Fruit fly (Drosophila melanogaster): ENCODE measurements around the gene CG33673.

The CG33673 gene

dm6 chr2L:1973957-1974356, 27.4 kb upstream of the CG33673 start, which contains the start of gene Der-1 (continued):
- no peak for TF ChIP-seq CG11695 (GFP tag; IDR thresholded peaks at IDR 0.05)
- TF ChIP-seq sima (GFP tag; optimal IDR thresholded peaks at IDR 0.05), result no peak
- TF ChIP-seq CG15696 (tag; optimal IDR thresholded peaks at IDR 0.05), result no peak
- TF ChIP-seq CG7271 (tag; optimal IDR thresholded peaks at IDR 0.05), result no peak
- TF ChIP-seq CG18262 (tag; optimal IDR thresholded peaks at IDR 0.05), result no peak
- peak; percentile 77 for TF ChIP-seq sens (GFP tag)
- TF ChIP-seq GATAe (GFP tag; conservative IDR thresholded peaks at IDR 0.05), result no peak
- no peak for TF ChIP-seq nerfin-1 (tag; optimal IDR thresholded peaks at IDR 0.05)
- no peak for TF ChIP-seq Kr (GFP tag; optimal IDR thresholded peaks at IDR 0.05)
- no peak for TF ChIP-seq kay (GFP tag; optimal IDR thresholded peaks at IDR 0.05)
- no peak for TF ChIP-seq Hr39 (optimal IDR thresholded peaks at IDR 0.05)
- TF ChIP-seq gro (GFP tag; optimal IDR thresholded peaks at IDR 0.05), result peak; percentile 32
- no peak for TF ChIP-seq Ptx1 (GFP tag; IDR thresholded peaks at IDR 0.05)
- TF ChIP-seq CG12659 (GFP tag; optimal IDR thresholded peaks at IDR 0.05), result peak; percentile 20
- TF ChIP-seq CG7745 (tag; optimal IDR thresholded peaks at IDR 0.05), result no peak
- TF ChIP-seq hbn (GFP tag; IDR thresholded peaks at IDR 0.05; ENCODE audit: partially characterized antibody), result peak; percentile 93
- TF ChIP-seq CG6254 (GFP tag; optimal IDR thresholded peaks at IDR 0.05), result no peak
- no peak for TF ChIP-seq hkb (optimal IDR thresholded peaks at IDR 0.05)
- TF ChIP-seq hkb (GFP tag; IDR thresholded peaks at IDR 0.05), result no peak
- TF ChIP-seq CG4328 (GFP tag; optimal IDR thresholded peaks at IDR 0.05), result no peak
- TF ChIP-seq CG10366 (GFP tag; IDR thresholded peaks at IDR 0.05), result no peak
- TF ChIP-seq Nf-YA (GFP tag; IDR thresholded peaks at IDR 0.05), result no peak
- no peak for TF ChIP-seq zfh1 (GFP tag; IDR thresholded peaks at IDR 0.05)
- peak; percentile 88 for TF ChIP-seq CG4617 (GFP tag; optimal IDR thresholded peaks at IDR 0.05; ENCODE audit: borderline replicate concordance)
- TF ChIP-seq B-H1 (GFP tag; IDR thresholded peaks at IDR 0.05), result no peak
- TF ChIP-seq Gsc (GFP tag; IDR thresholded peaks at IDR 0.05), result no peak
- no peak for TF ChIP-seq pum (GFP tag; optimal IDR thresholded peaks at IDR 0.05)
- TF ChIP-seq fd96Cb (tag; optimal IDR thresholded peaks at IDR 0.05), result no peak
- no peak for TF ChIP-seq CG1832 (GFP tag; optimal IDR thresholded peaks at IDR 0.05)
- TF ChIP-seq E2f2 (GFP tag; IDR thresholded peaks at IDR 0.05), result peak; percentile 76
- TF ChIP-seq lbe (GFP tag; optimal IDR thresholded peaks at IDR 0.05), result no peak
- TF ChIP-seq CG9876 (GFP tag; optimal IDR thresholded peaks at IDR 0.05), result no peak
- no peak for TF ChIP-seq gem (tag; optimal IDR thresholded peaks at IDR 0.05)
- TF ChIP-seq CG17829 (tag; optimal IDR thresholded peaks at IDR 0.05), result peak; percentile 9
- peak; percentile 95 for TF ChIP-seq Sry-δ (GFP tag; optimal IDR thresholded peaks at IDR 0.05)
- TF ChIP-seq Meics (GFP tag; optimal IDR thresholded peaks at IDR 0.05), result no peak
- no peak for TF ChIP-seq toy (GFP tag; IDR thresholded peaks at IDR 0.05)
- peak; percentile 91 for TF ChIP-seq Scr (GFP tag; IDR thresholded peaks at IDR 0.05; ENCODE audit: partially characterized antibody)
- TF ChIP-seq CG1233 (GFP tag; optimal IDR thresholded peaks at IDR 0.05), result no peak
- no peak for TF ChIP-seq CG15601 (tag; optimal IDR thresholded peaks at IDR 0.05)
- no peak for TF ChIP-seq CG2875 (GFP tag; optimal IDR thresholded peaks at IDR 0.05)
- peak; percentile 64 for TF ChIP-seq CG2129 (GFP tag; IDR thresholded peaks at IDR 0.05; ENCODE audit: partially characterized antibody)
- no peak for TF ChIP-seq run (tag; optimal IDR thresholded peaks at IDR 0.05)
- no peak for TF ChIP-seq Elba2 (GFP tag; optimal IDR thresholded peaks at IDR 0.05)
- TF ChIP-seq pnt (GFP tag; optimal IDR thresholded peaks at IDR 0.05), result no peak
- no peak for TF ChIP-seq Hand (GFP tag; optimal IDR thresholded peaks at IDR 0.05)
- no peak for TF ChIP-seq CG12104 (GFP tag; optimal IDR thresholded peaks at IDR 0.05)
- TF ChIP-seq CG8388 (GFP tag; optimal IDR thresholded peaks at IDR 0.05), result no peak
- TF ChIP-seq Dref (GFP tag; IDR thresholded peaks at IDR 0.05), result peak; percentile 53
- no peak for TF ChIP-seq Fer2 (tag; optimal IDR thresholded peaks at IDR 0.05)
- TF ChIP-seq Usf (GFP tag; optimal IDR thresholded peaks at IDR 0.05), result no peak
- peak; percentile 91 for TF ChIP-seq knrl (GFP tag; IDR thresholded peaks at IDR 0.05; ENCODE audit: partially characterized antibody)
